Worm (Caenorhabditis elegans): Measurements from ENCODE around the gene sma-2.

Gene sma-2

ce11 chrIII:8739786-8740185 is 9.7 kb upstream of the sma-2 start:
- TF ChIP-seq F37B4.10 (GFP tag; IDR thresholded peaks at IDR 0.05) (0 out of 2 replicates have a peak, but pooled peaks have one; percentile 46), chd-7 (tag; optimal IDR thresholded peaks at IDR 0.05) (no peak)

- TF ChIP-seq K12H6.12 (tag; optimal IDR thresholded peaks at IDR 0.05) (peak; percentile 70), C17E4.6 (GFP tag; IDR thresholded peaks at IDR 0.05) (peak; percentile 67; the same call in 1 of the 2 replicates), ztf-28 (GFP tag; IDR thresholded peaks at IDR 0.05) (no peak), ccch-3 (GFP tag; optimal IDR thresholded peaks at IDR 0.05) (no peak), rcor-1 (GFP tag; IDR thresholded peaks at IDR 0.05) (peak; percentile 91), sdz-38 (tag; optimal IDR thresholded peaks at IDR 0.05) (no peak), madf-3 (GFP tag; IDR thresholded peaks at IDR 0.05) (peak; percentile 84), atf-7 (tag; optimal IDR thresholded peaks at IDR 0.05) (peak; percentile 58), attf-5 (GFP tag; optimal IDR thresholded peaks at IDR 0.05) (peak; percentile 89), Y56A3A.18 (GFP tag; IDR thresholded peaks at IDR 0.05) (peak; percentile 70; the same call in 1 of the 2 replicates), fkh-3 (tag; optimal IDR thresholded peaks at IDR 0.05) (no peak), hlh-26 (GFP tag; conservative IDR thresholded peaks at IDR 0.05) (no peak), nhr-120 (GFP tag; IDR thresholded peaks at IDR 0.05) (no peak), egrh-3 (GFP tag; IDR thresholded peaks at IDR 0.05) (no peak), lin-35 (GFP tag; optimal IDR thresholded peaks at IDR 0.05) (peak; percentile 85 to 98 (median 89)), tbx-9 (tag; optimal IDR thresholded peaks at IDR 0.05; ENCODE audit: borderline replicate concordance) (no peak), die-1 (tag; optimal IDR thresholded peaks at IDR 0.05) (peak; percentile 27), efl-1 (GFP tag; optimal IDR thresholded peaks at IDR 0.05) (peak; percentile 92), bed-2 (GFP tag; IDR thresholded peaks at IDR 0.05) (no peak), ceh-91 (GFP tag; IDR thresholded peaks at IDR 0.05) (peak; percentile 68), dox-1 (GFP tag; IDR thresholded peaks at IDR 0.05) (peak; percentile 95), F22D6.2 (tag; optimal IDR thresholded peaks at IDR 0.05) (peak; percentile 56), ztf-26 (tag; optimal IDR thresholded peaks at IDR 0.05) (peak; percentile 81), ama-1 (optimal IDR thresholded peaks at IDR 0.05) (peak; percentile 21), ama-1 (GFP tag; optimal IDR thresholded peaks at IDR 0.05) (no peak), ZK185.1 (tag; optimal IDR thresholded peaks at IDR 0.05; ENCODE audit: poor library complexity, severe bottlenecking) (peak; percentile 89), ceh-27 (GFP tag; optimal IDR thresholded peaks at IDR 0.05) (peak; percentile 91), nhr-27 (tag; optimal IDR thresholded peaks at IDR 0.05) (no peak), athp-1 (tag; optimal IDR thresholded peaks at IDR 0.05) (peak; percentile 71), nhr-80 (tag; optimal IDR thresholded peaks at IDR 0.05) (peak; percentile 79), tbp1 (GFP tag; optimal IDR thresholded peaks at IDR 0.05) (peak; percentile 74), attf-3 (GFP tag; conservative IDR thresholded peaks at IDR 0.05) (peak; percentile 81), mcd-1 (GFP tag; IDR thresholded peaks at IDR 0.05) (peak; percentile 93), snpc-3.4 (tag; optimal IDR thresholded peaks at IDR 0.05) (no peak), hmg-20 (GFP tag; IDR thresholded peaks at IDR 0.05) (peak; percentile 75; the same call in 1 of the 2 replicates), F33H1.4 (GFP tag; IDR thresholded peaks at IDR 0.05) (peak; percentile 78), Y95B8A.8 (GFP tag; IDR thresholded peaks at IDR 0.05) (0 out of 2 replicates have a peak, but pooled peaks have one; percentile 67), let-607 (tag; optimal IDR thresholded peaks at IDR 0.05) (peak; percentile 39 to 71), hsf-1 (GFP tag; IDR thresholded peaks at IDR 0.05) (peak; percentile 70), Y79H2A.3 (GFP tag; conservative IDR thresholded peaks at IDR 0.05) (0 out of 2 replicates have a peak, but pooled peaks have one; percentile 45), hmg-1.2 (GFP tag; IDR thresholded peaks at IDR 0.05) (peak; percentile 68), Y53F4B.3 (GFP tag; IDR thresholded peaks at IDR 0.05) (0 out of 2 replicates have a peak, but pooled peaks have one; percentile 24), snpc-1.1 (tag; optimal IDR thresholded peaks at IDR 0.05; ENCODE audit: insufficient read depth) (no peak), madf-6 (GFP tag; IDR thresholded peaks at IDR 0.05) (peak; percentile 89)
Measured at ce11 chrIII:8741276-8741860, 8.1 kb upstream of the sma-2 start, which contains the start of gene pdhk-2. pdhk-2 (minus strand) TSS chrIII:8741412.

All from whole organism, young adult.